Worm (Caenorhabditis elegans) whole organism, L1 larva: ENCODE measurements around the gene dyf-6.

Experiments
- alr-1 ChIP-seq: fragments of 200-800 bp; sonication (Bioruptor generic); optimal IDR thresholded peaks from 2 replicates; lab custom pipeline; 2018; ENCODE audit warnings: borderline replicate concordance, mild to moderate bottlenecking, missing genetic modification characterization, missing compliant biosample characterization
- aly-2 ChIP-seq: fragments of 150-350 bp; optimal IDR thresholded peaks from 2 replicates; lab custom pipeline; 2014; ENCODE audit warnings: missing biosample characterization, missing genetic modification characterization
- blmp-1 ChIP-seq: fragments of 150-350 bp; optimal IDR thresholded peaks from 2 replicates; lab custom pipeline; 2014; ENCODE audit warnings: missing biosample characterization, missing genetic modification characterization
- ceh-82 ChIP-seq, 3 experiments: fragments of 150-350 bp in 1 of 3; sonication (generic microtip) in 2 of 3; optimal IDR thresholded peaks; 2 replicates each; lab custom pipeline; 2014 to 2017; ENCODE audit warnings: missing biosample characterization in 3 of 3, missing genetic modification characterization in 3 of 3
- dsc-1 ChIP-seq: sonication (generic microtip); optimal IDR thresholded peaks from 2 replicates; lab custom pipeline; 2016; ENCODE audit warnings: mild to moderate bottlenecking, missing genetic modification characterization, missing compliant biosample characterization
- fos-1 ChIP-seq: fragments of 150-350 bp; optimal IDR thresholded peaks from 2 replicates; lab custom pipeline; 2014; ENCODE audit warnings: missing biosample characterization, missing genetic modification characterization
- nhr-237 ChIP-seq: fragments of 150-350 bp; optimal IDR thresholded peaks from 2 replicates; lab custom pipeline; 2014; ENCODE audit warnings: missing biosample characterization, missing genetic modification characterization
- nhr-28 ChIP-seq: fragments of 150-350 bp; optimal IDR thresholded peaks from 2 replicates; lab custom pipeline; 2014; ENCODE audit warnings: missing biosample characterization, missing genetic modification characterization
- pqm-1 ChIP-seq: sonication (generic microtip); optimal IDR thresholded peaks from 3 replicates; lab custom pipeline; 2017; ENCODE audit warnings: missing biosample characterization, missing genetic modification characterization
- snpc-4 ChIP-seq: fragments of 150-350 bp; optimal IDR thresholded peaks from 2 replicates; lab custom pipeline; 2014; ENCODE audit warnings: missing biosample characterization, missing genetic modification characterization
- sptf-1 ChIP-seq: fragments of 150-350 bp; optimal IDR thresholded peaks from 2 replicates; lab custom pipeline; 2014; ENCODE audit warnings: missing biosample characterization, missing genetic modification characterization
- tbx-2 ChIP-seq: sonication (generic microtip); optimal IDR thresholded peaks from 2 replicates; lab custom pipeline; 2016; ENCODE audit warnings: missing genetic modification characterization, missing compliant biosample characterization
- unc-62 ChIP-seq: fragments of 150-350 bp; optimal IDR thresholded peaks from 2 replicates; lab custom pipeline; 2014; ENCODE audit warnings: missing biosample characterization, missing genetic modification reagents, missing genetic modification characterization

- TF ChIP-seq dsc-1 (tag; lab: Kevin White, UChicago) (no peak), unc-62 (GFP tag; lab: Kevin White, UChicago) (no peak), pqm-1 (no peak), blmp-1 (tag; lab: Kevin White, UChicago) (no peak), fos-1 (tag; lab: Kevin White, UChicago) (no peak), aly-2 (tag; lab: Kevin White, UChicago) (no peak), nhr-28 (no peak), tbx-2 (tag; lab: Kevin White, UChicago) (no peak), sptf-1 (no peak), alr-1 (tag; lab: Kevin White, UChicago) (no peak), ceh-82 (tag; optimal IDR thresholded peaks at IDR 0.05; lab: Kevin White, UChicago) (no peak), snpc-4 (tag; lab: Kevin White, UChicago) (no peak), nhr-237 (tag; lab: Kevin White, UChicago) (no peak)
Measured at ce11 chrX:10336138-10336537, 50.2 kb downstream of the dyf-6 start, which contains the start of gene idpa-3.
